Worm (Caenorhabditis elegans): ENCODE results near the gene ctps-1.
A peak's percentile ranks its signal among the peaks of the same experiment; 100 is the strongest.

- TF ChIP-seq ZK546.5 (tag; optimal IDR thresholded peaks at IDR 0.05) (no peak), egl-27 (tag; optimal IDR thresholded peaks at IDR 0.05) (no peak), ceh-28 (tag; optimal IDR thresholded peaks at IDR 0.05) (no peak), ama-1 (optimal IDR thresholded peaks at IDR 0.05) (no peak), pqm-1 (tag; optimal IDR thresholded peaks at IDR 0.05) (no peak), vab-7 (GFP tag; IDR thresholded peaks at IDR 0.05) (no peak), hmg-1.1 (GFP tag; IDR thresholded peaks at IDR 0.05) (no peak), snpc-4 (tag; optimal IDR thresholded peaks at IDR 0.05) (no peak), aha-1 (tag) (peak; percentile 20), nhr-25 (tag; optimal IDR thresholded peaks at IDR 0.05; ENCODE audit: borderline replicate concordance, insufficient read depth) (no peak), duxl-1 (tag; optimal IDR thresholded peaks at IDR 0.05; ENCODE audit: poor library complexity) (no peak), snpc-1.2 (GFP tag; IDR thresholded peaks at IDR 0.05) (no peak), mep-1 (tag; optimal IDR thresholded peaks at IDR 0.05) (no peak), ceh-82 (tag; optimal IDR thresholded peaks at IDR 0.05) (no peak)
These were observed 47.5 kb upstream of the ctps-1 start, which contains the start of gene dkf-2 for ce11 chrV:16747031-16747672.

All from whole organism, L4 larva.